Fruit fly (Drosophila melanogaster): ENCODE data around the gene Alp11.

The Alp11 gene

dm6 chrX:15539856-15540488 lies 47.6 kb upstream of the Alp11 start (continued):
- TF ChIP-seq CG2116 (GFP tag; optimal IDR thresholded peaks at IDR 0.05): no peak
- peak; percentile 7 for TF ChIP-seq CG18262 (tag; optimal IDR thresholded peaks at IDR 0.05)
- TF ChIP-seq CG9727 (GFP tag; optimal IDR thresholded peaks at IDR 0.05): no peak
- TF ChIP-seq Rfx (GFP tag; IDR thresholded peaks at IDR 0.05): no peak
- TF ChIP-seq CG1529 (GFP tag; optimal IDR thresholded peaks at IDR 0.05): no peak
- TF ChIP-seq Tbp (GFP tag; optimal IDR thresholded peaks at IDR 0.05): no peak
- no peak for TF ChIP-seq hth (optimal IDR thresholded peaks at IDR 0.05)
- TF ChIP-seq kni (GFP tag; optimal IDR thresholded peaks at IDR 0.05): no peak
- no peak for TF ChIP-seq al (GFP tag; IDR thresholded peaks at IDR 0.05)
- no peak for TF ChIP-seq CG42726 (GFP tag; IDR thresholded peaks at IDR 0.05; ENCODE audit: partially characterized antibody)
- no peak for TF ChIP-seq onecut (GFP tag; IDR thresholded peaks at IDR 0.05)
- no peak for TF ChIP-seq gsb (GFP tag; IDR thresholded peaks at IDR 0.05)
- TF ChIP-seq CG1647 (GFP tag; optimal IDR thresholded peaks at IDR 0.05): no peak
- TF ChIP-seq Blimp-1 (GFP tag; optimal IDR thresholded peaks at IDR 0.05): peak; percentile 25
- no peak for TF ChIP-seq CG9609 (GFP tag; optimal IDR thresholded peaks at IDR 0.05)
- no peak for TF ChIP-seq CG10654 (GFP tag; optimal IDR thresholded peaks at IDR 0.05)

- TF ChIP-seq sens (GFP tag): peak; percentile 19
- peak; percentile 73 for TF ChIP-seq Drgx (GFP tag; IDR thresholded peaks at IDR 0.05)
- no peak for TF ChIP-seq az2 (GFP tag; optimal IDR thresholded peaks at IDR 0.05)
Observed at dm6 chrX:15543479-15544044, 44.0 kb upstream of the Alp11 start.

dm6 chrX:15545467-15546197 lies 41.9 kb upstream of the Alp11 start:
- TF ChIP-seq HLH3B (GFP tag; IDR thresholded peaks at IDR 0.05): no peak
- TF ChIP-seq tin (GFP tag; optimal IDR thresholded peaks at IDR 0.05): no peak
- TF ChIP-seq CG6683 (GFP tag; optimal IDR thresholded peaks at IDR 0.05): no peak
- TF ChIP-seq wor (GFP tag; IDR thresholded peaks at IDR 0.05): no peak
- peak; percentile 51 for TF ChIP-seq abd-A (tag; optimal IDR thresholded peaks at IDR 0.05)
- no peak for TF ChIP-seq Vsx1 (GFP tag; optimal IDR thresholded peaks at IDR 0.05)
- TF ChIP-seq Hmr (GFP tag; optimal IDR thresholded peaks at IDR 0.05): no peak
- no peak for TF ChIP-seq ham (GFP tag; IDR thresholded peaks at IDR 0.05)
- no peak for TF ChIP-seq CG3838 (GFP tag; optimal IDR thresholded peaks at IDR 0.05)
- no peak for TF ChIP-seq vvl (GFP tag; IDR thresholded peaks at IDR 0.05)
- peak; percentile 15 for TF ChIP-seq sd (tag; optimal IDR thresholded peaks at IDR 0.05)
- TF ChIP-seq hkb (optimal IDR thresholded peaks at IDR 0.05): no peak
- TF ChIP-seq hkb (GFP tag; IDR thresholded peaks at IDR 0.05): no peak
- TF ChIP-seq sens (GFP tag): peak; percentile 67
- no peak for TF ChIP-seq TFAM (GFP tag; optimal IDR thresholded peaks at IDR 0.05)
- no peak for TF ChIP-seq crol (GFP tag; IDR thresholded peaks at IDR 0.05)
- no peak for TF ChIP-seq CG3847 (GFP tag; IDR thresholded peaks at IDR 0.05)
- no peak for TF ChIP-seq ttk (GFP tag; IDR thresholded peaks at IDR 0.05)
- no peak for TF ChIP-seq dan (GFP tag; IDR thresholded peaks at IDR 0.05)
- no peak for TF ChIP-seq bab2 (GFP tag; optimal IDR thresholded peaks at IDR 0.05)
- TF ChIP-seq cato (GFP tag; optimal IDR thresholded peaks at IDR 0.05; ENCODE audit: borderline replicate concordance): no peak
- peak in 1 of 2 experiments; percentile 54 for TF ChIP-seq Pdp1 (GFP tag; optimal IDR thresholded peaks at IDR 0.05)
- no peak for TF ChIP-seq Dbx (GFP tag; IDR thresholded peaks at IDR 0.05)
- TF ChIP-seq emc (GFP tag; optimal IDR thresholded peaks at IDR 0.05): no peak
- no peak for TF ChIP-seq CG9437 (GFP tag; optimal IDR thresholded peaks at IDR 0.05)
- TF ChIP-seq Hr78 (GFP tag; optimal IDR thresholded peaks at IDR 0.05): no peak
- TF ChIP-seq Sox102F (GFP tag; optimal IDR thresholded peaks at IDR 0.05): no peak
- peak; percentile 37 for TF ChIP-seq CG12769 (tag; optimal IDR thresholded peaks at IDR 0.05)
- peak; percentile 2 for TF ChIP-seq Med (GFP tag)

All from whole organism, embryonic.